Worm (Caenorhabditis elegans) whole organism, early embryonic: ENCODE results near the gene pap-3.

ENCODE experiments used
- B0310.2 ChIP-seq: sonication (generic microtip); optimal IDR thresholded peaks from 2 replicates; lab custom pipeline; 2016; ENCODE audit warnings: mild to moderate bottlenecking, missing genetic modification characterization, missing compliant biosample characterization
- F13C5.2 ChIP-seq: sonication (generic microtip); optimal IDR thresholded peaks from 2 replicates; lab custom pipeline; 2017; ENCODE audit warnings: mild to moderate bottlenecking, missing genetic modification characterization, inconsistent platforms, missing compliant biosample characterization
- ama-1 ChIP-seq: fragments of 150-350 bp; optimal IDR thresholded peaks from 2 replicates; lab custom pipeline; 2014
- ceh-13 ChIP-seq: fragments of 200-800 bp; sonication (Bioruptor generic); optimal IDR thresholded peaks from 2 replicates; lab custom pipeline; 2018; ENCODE audit warnings: mild to moderate bottlenecking, missing genetic modification characterization, missing compliant biosample characterization
- flt-1 ChIP-seq: fragments of 200-800 bp; sonication (Bioruptor generic); IDR thresholded peaks from 2 replicates; pipeline ENCODE4 v1.3.6; 2022; ENCODE audit warnings: missing genetic modification characterization, missing compliant biosample characterization
- hmbx-1 ChIP-seq: sonication (generic microtip); optimal IDR thresholded peaks from 2 replicates; lab custom pipeline; 2016; ENCODE audit warnings: mild to moderate bottlenecking, missing genetic modification characterization, missing compliant biosample characterization
- hmg-4 ChIP-seq: fragments of 200-800 bp; sonication (Bioruptor generic); optimal IDR thresholded peaks from 2 replicates; lab custom pipeline; 2018; ENCODE audit warnings: mild to moderate bottlenecking, missing genetic modification characterization, missing compliant biosample characterization
- hnd-1 ChIP-seq: sonication (generic microtip); optimal IDR thresholded peaks from 2 replicates; lab custom pipeline; 2016; ENCODE audit warnings: missing genetic modification characterization, missing compliant biosample characterization
- pes-1 ChIP-seq: fragments of 200-800 bp; sonication (Bioruptor generic); IDR thresholded peaks from 2 replicates; pipeline ENCODE4 v1.3.6; 2022; ENCODE audit warnings: missing genetic modification reagents, missing genetic modification characterization, missing compliant biosample characterization
- scrt-1 ChIP-seq: fragments of 200-800 bp; sonication (Bioruptor generic); IDR thresholded peaks from 2 replicates; pipeline ENCODE4 v1.3.6; 2022; ENCODE audit warnings: missing genetic modification characterization, missing compliant biosample characterization
- sea-1 ChIP-seq: fragments of 200-800 bp; sonication (Bioruptor generic); conservative IDR thresholded peaks from 2 replicates; pipeline ENCODE4 v1.3.6; 2022; ENCODE audit warnings: missing genetic modification characterization, missing compliant biosample characterization
- tbx-37 ChIP-seq: fragments of 200-800 bp; sonication (Bioruptor generic); conservative IDR thresholded peaks from 2 replicates; pipeline ENCODE4 v1.3.6; 2022; ENCODE audit warnings: missing genetic modification reagents, missing genetic modification characterization, missing compliant biosample characterization
- tra-4 ChIP-seq: sonication (generic microtip); optimal IDR thresholded peaks from 2 replicates; lab custom pipeline; 2017; ENCODE audit warnings: missing genetic modification characterization, missing compliant biosample characterization

ce11 chrII:11832475-11832874 is 16.1 kb upstream of the pap-3 start, which contains the start of gene clec-144:
- TF ChIP-seq ceh-13 (GFP tag; lab: Kevin White, UChicago) (no peak), hmbx-1 (tag; lab: Kevin White, UChicago) (no peak), ama-1 (no peak), pes-1 (GFP tag; lab: Robert Waterston, UW) (no peak), sea-1 (no peak), B0310.2 (no peak), flt-1 (GFP tag; lab: Robert Waterston, UW) (no peak), F13C5.2 (tag; lab: Kevin White, UChicago) (no peak), scrt-1 (GFP tag; lab: Robert Waterston, UW) (no peak), hnd-1 (no peak), tbx-37 (GFP tag; lab: Robert Waterston, UW) (no peak), hmg-4 (no peak), tra-4 (tag; lab: Kevin White, UChicago) (no peak)
